Fruit fly (Drosophila melanogaster) whole organism, embryonic: ENCODE results near the gene yps.
A peak's percentile ranks its signal among the peaks of the same experiment; 100 is the strongest.

ENCODE experiments used
- Ada2b ChIP-seq: fragments of 200-800 bp; sonication (Bioruptor generic); IDR thresholded peaks from 2 replicates; pipeline ENCODE4 v1.3.6; 2022; ENCODE audit warnings: missing biosample characterization, missing genetic modification characterization
- BtbVII ChIP-seq: fragments of 200-800 bp; sonication (Bioruptor generic); optimal IDR thresholded peaks from 3 replicates; lab custom pipeline; 2017; ENCODE audit warnings: missing biosample characterization, mild to moderate bottlenecking, missing genetic modification characterization
- CG10267 ChIP-seq: fragments of 200-800 bp; sonication (Bioruptor generic); optimal IDR thresholded peaks from 2 replicates; lab custom pipeline; 2018; ENCODE audit warnings: missing biosample characterization, mild to moderate bottlenecking, missing genetic modification characterization, moderate library complexity
- CG10321 ChIP-seq: fragments of 200-800 bp; sonication (Bioruptor generic); IDR thresholded peaks from 2 replicates; pipeline ENCODE4 v1.3.6; 2022; ENCODE audit warnings: missing biosample characterization, missing genetic modification characterization
- CG12104 ChIP-seq: fragments of 200-800 bp; sonication (Bioruptor generic); optimal IDR thresholded peaks from 3 replicates; lab custom pipeline; 2016; ENCODE audit warnings: missing biosample characterization, missing genetic modification characterization
- CG1233 ChIP-seq: fragments of 200-800 bp; sonication (Bioruptor generic); optimal IDR thresholded peaks from 4 replicates; lab custom pipeline; 2018; ENCODE audit warnings: missing biosample characterization, mild to moderate bottlenecking, missing genetic modification characterization
- CG15269 ChIP-seq: fragments of 200-800 bp; sonication (Bioruptor generic); optimal IDR thresholded peaks from 2 replicates; lab custom pipeline; 2018; ENCODE audit warnings: missing biosample characterization, mild to moderate bottlenecking, missing genetic modification characterization, moderate library complexity
- CG15479 ChIP-seq: fragments of 200-800 bp; sonication (Bioruptor generic); optimal IDR thresholded peaks from 3 replicates; lab custom pipeline; 2019; ENCODE audit warnings: missing biosample characterization, mild to moderate bottlenecking, missing genetic modification characterization, moderate library complexity
- CG17802 ChIP-seq: fragments of 200-800 bp; sonication (Bioruptor generic); optimal IDR thresholded peaks from 2 replicates; lab custom pipeline; 2018; ENCODE audit warnings: missing biosample characterization, mild to moderate bottlenecking, missing genetic modification characterization, moderate library complexity
- CG17829 ChIP-seq: fragments of 200-800 bp; optimal IDR thresholded peaks from 2 replicates; lab custom pipeline; 2019; ENCODE audit warnings: missing biosample characterization, mild to moderate bottlenecking, missing genetic modification characterization, moderate library complexity
- CG18599 ChIP-seq: fragments of 200-800 bp; sonication (Bioruptor generic); optimal IDR thresholded peaks from 3 replicates; lab custom pipeline; 2017; ENCODE audit warnings: missing biosample characterization, missing genetic modification characterization, mild to moderate bottlenecking, moderate library complexity, missing genetic modification reagents
- CG2116 ChIP-seq: fragments of 200-800 bp; sonication (Bioruptor generic); optimal IDR thresholded peaks from 3 replicates; lab custom pipeline; 2018; ENCODE audit warnings: missing biosample characterization, mild to moderate bottlenecking, missing genetic modification characterization
- CG2678 ChIP-seq: fragments of 200-800 bp; sonication (Bioruptor generic); optimal IDR thresholded peaks from 3 replicates; lab custom pipeline; 2019; ENCODE audit warnings: missing biosample characterization, mild to moderate bottlenecking, missing genetic modification characterization, moderate library complexity
- CG2875 ChIP-seq: fragments of 200-800 bp; sonication (Bioruptor generic); optimal IDR thresholded peaks from 2 replicates; lab custom pipeline; 2017; ENCODE audit warnings: missing biosample characterization, mild to moderate bottlenecking, missing genetic modification characterization, missing genetic modification reagents
- CG30403 ChIP-seq: fragments of 200-800 bp; sonication (Bioruptor generic); optimal IDR thresholded peaks from 3 replicates; lab custom pipeline; 2016; ENCODE audit warnings: missing biosample characterization, missing genetic modification characterization
- CG32532 ChIP-seq: fragments of 200-800 bp; sonication (Bioruptor generic); IDR thresholded peaks from 2 replicates; pipeline ENCODE4 v1.3.6; 2022; ENCODE audit warnings: missing biosample characterization, missing genetic modification characterization
- CG32767 ChIP-seq: fragments of 200-800 bp; sonication (Bioruptor generic); IDR thresholded peaks from 2 replicates; pipeline ENCODE4 v1.3.6; 2022; ENCODE audit warnings: missing biosample characterization, missing genetic modification characterization
- CG3407 ChIP-seq: fragments of 200-800 bp; sonication (Bioruptor generic); optimal IDR thresholded peaks from 2 replicates; lab custom pipeline; 2018; ENCODE audit warnings: missing biosample characterization, mild to moderate bottlenecking, missing genetic modification characterization
- CG42726 ChIP-seq: fragments of 200-800 bp; sonication (Bioruptor generic); IDR thresholded peaks from 2 replicates; pipeline ENCODE4 v1.3.6; 2022; ENCODE audit warnings: missing biosample characterization, missing genetic modification characterization; ENCODE audit not compliant: partially characterized antibody
- CG5953 ChIP-seq: fragments of 200-800 bp; sonication (Bioruptor generic); IDR thresholded peaks from 2 replicates; pipeline ENCODE4 v1.3.6; 2022; ENCODE audit warnings: missing biosample characterization, missing genetic modification characterization
- CG6689 ChIP-seq: fragments of 200-800 bp; sonication (Bioruptor generic); IDR thresholded peaks from 2 replicates; pipeline ENCODE4 v1.3.6; 2022; ENCODE audit warnings: missing biosample characterization, missing genetic modification characterization
- CG6791 ChIP-seq: fragments of 200-800 bp; sonication (Bioruptor generic); IDR thresholded peaks from 3 replicates; pipeline ENCODE4 v1.3.6; 2022; ENCODE audit warnings: missing biosample characterization, missing genetic modification characterization; ENCODE audit not compliant: partially characterized antibody
- CG9215 ChIP-seq: fragments of 200-800 bp; sonication (Bioruptor generic); IDR thresholded peaks from 2 replicates; pipeline ENCODE4 v1.3.6; 2022; ENCODE audit warnings: missing biosample characterization, missing genetic modification characterization
- CG9609 ChIP-seq: fragments of 200-800 bp; sonication (Bioruptor generic); optimal IDR thresholded peaks from 3 replicates; lab custom pipeline; 2016; ENCODE audit warnings: missing biosample characterization, missing genetic modification characterization
- Deaf1 ChIP-seq: fragments of 200-800 bp; optimal IDR thresholded peaks from 3 replicates; lab custom pipeline; 2019; ENCODE audit warnings: missing biosample characterization, mild to moderate bottlenecking, missing genetic modification characterization, moderate library complexity
- Doc2 ChIP-seq: fragments of 200-800 bp; sonication (Bioruptor generic); IDR thresholded peaks from 2 replicates; pipeline ENCODE4 v1.3.6; 2022; ENCODE audit warnings: missing biosample characterization, missing genetic modification characterization
- HLH3B ChIP-seq: fragments of 200-800 bp; sonication (Bioruptor generic); IDR thresholded peaks from 2 replicates; pipeline ENCODE4 v1.3.6; 2022; ENCODE audit warnings: missing biosample characterization, missing genetic modification characterization
- Hr51 ChIP-seq, 2 experiments: fragments of 200-800 bp; sonication (Bioruptor generic); optimal IDR thresholded peaks; 2 replicates in 1 of 2; 3 replicates in 1 of 2; lab custom pipeline; 2016 to 2018; ENCODE audit warnings: missing biosample characterization in 2 of 2, missing genetic modification characterization in 2 of 2, mild to moderate bottlenecking in 1 of 2, moderate library complexity in 1 of 2
- Oli ChIP-seq: fragments of 200-800 bp; sonication (Bioruptor generic); optimal IDR thresholded peaks from 2 replicates; lab custom pipeline; 2018; ENCODE audit warnings: missing biosample characterization, mild to moderate bottlenecking, missing genetic modification characterization, moderate library complexity
- PHDP ChIP-seq: fragments of 200-800 bp; sonication (Bioruptor generic); optimal IDR thresholded peaks from 3 replicates; lab custom pipeline; 2018; ENCODE audit warnings: missing biosample characterization, mild to moderate bottlenecking, missing genetic modification characterization, moderate library complexity
- Sry-δ ChIP-seq: fragments of 200-800 bp; sonication (Bioruptor generic); optimal IDR thresholded peaks from 2 replicates; lab custom pipeline; 2016; ENCODE audit warnings: missing biosample characterization, missing genetic modification characterization
- ac ChIP-seq: fragments of 200-800 bp; sonication (Bioruptor generic); optimal IDR thresholded peaks from 3 replicates; lab custom pipeline; 2017; ENCODE audit warnings: missing biosample characterization, mild to moderate bottlenecking, missing genetic modification characterization
- ap ChIP-seq: fragments of 200-800 bp; sonication (Bioruptor generic); IDR thresholded peaks from 2 replicates; pipeline ENCODE4 v1.3.6; 2022; ENCODE audit warnings: missing biosample characterization, missing genetic modification characterization
- bcd ChIP-seq: fragments of 200-800 bp; sonication (Bioruptor generic); optimal IDR thresholded peaks from 2 replicates; lab custom pipeline; 2017; ENCODE audit warnings: missing biosample characterization, mild to moderate bottlenecking, missing genetic modification characterization
- dati ChIP-seq: fragments of 200-800 bp; sonication (Bioruptor generic); IDR thresholded peaks from 2 replicates; pipeline ENCODE4 v1.3.6; 2022; ENCODE audit warnings: missing biosample characterization, missing genetic modification characterization
- disco-r ChIP-seq: fragments of 200-800 bp; sonication (Bioruptor generic); optimal IDR thresholded peaks from 2 replicates; lab custom pipeline; 2016; ENCODE audit warnings: missing biosample characterization, missing genetic modification characterization
- emc ChIP-seq: fragments of 200-800 bp; sonication (Bioruptor generic); optimal IDR thresholded peaks from 2 replicates; lab custom pipeline; 2016; ENCODE audit warnings: missing biosample characterization, missing genetic modification characterization
- fd3F ChIP-seq: fragments of 200-800 bp; sonication (Bioruptor generic); optimal IDR thresholded peaks from 2 replicates; lab custom pipeline; 2018; ENCODE audit warnings: missing biosample characterization, mild to moderate bottlenecking, missing genetic modification characterization, moderate library complexity
- grn ChIP-seq: fragments of 200-800 bp; sonication (Bioruptor generic); optimal IDR thresholded peaks from 3 replicates; lab custom pipeline; 2017; ENCODE audit warnings: missing biosample characterization, missing genetic modification characterization
- jigr1 ChIP-seq: fragments of 200-800 bp; sonication (Bioruptor generic); IDR thresholded peaks from 3 replicates; pipeline ENCODE4 v1.3.6; 2022; ENCODE audit warnings: missing biosample characterization, missing genetic modification characterization
- ken ChIP-seq: fragments of 200-800 bp; sonication (Bioruptor generic); IDR thresholded peaks from 3 replicates; pipeline ENCODE4 v1.3.6; 2022; ENCODE audit warnings: missing biosample characterization, missing genetic modification characterization
- knrl ChIP-seq: fragments of 200-800 bp; sonication (Bioruptor generic); IDR thresholded peaks from 3 replicates; pipeline ENCODE4 v1.3.6; 2022; ENCODE audit warnings: missing biosample characterization, missing genetic modification characterization; ENCODE audit not compliant: partially characterized antibody
- luna ChIP-seq: fragments of 200-800 bp; sonication (Bioruptor generic); optimal IDR thresholded peaks from 2 replicates; lab custom pipeline; 2016; ENCODE audit warnings: missing biosample characterization, missing genetic modification characterization
- pros ChIP-seq: fragments of 200-800 bp; sonication (Bioruptor generic); optimal IDR thresholded peaks from 3 replicates; lab custom pipeline; 2019; ENCODE audit warnings: missing biosample characterization, mild to moderate bottlenecking, missing genetic modification characterization, moderate library complexity
- ranshi ChIP-seq: fragments of 200-800 bp; sonication (Bioruptor generic); IDR thresholded peaks from 2 replicates; pipeline ENCODE4 v1.3.6; 2022; ENCODE audit warnings: missing biosample characterization, missing genetic modification characterization
- salm ChIP-seq: fragments of 200-800 bp; sonication (Bioruptor generic); optimal IDR thresholded peaks from 2 replicates; lab custom pipeline; 2018; ENCODE audit warnings: missing biosample characterization, mild to moderate bottlenecking, missing genetic modification characterization
- scrt ChIP-seq: fragments of 200-800 bp; sonication (Bioruptor generic); optimal IDR thresholded peaks from 2 replicates; lab custom pipeline; 2018; ENCODE audit warnings: missing biosample characterization, mild to moderate bottlenecking, missing genetic modification characterization, moderate library complexity
- sd ChIP-seq: fragments of 200-800 bp; sonication (Bioruptor generic); optimal IDR thresholded peaks from 3 replicates; lab custom pipeline; 2018; ENCODE audit warnings: missing biosample characterization, mild to moderate bottlenecking, missing genetic modification characterization, moderate library complexity
- tgo ChIP-seq: fragments of 200-800 bp; sonication (Bioruptor generic); IDR thresholded peaks from 3 replicates; pipeline ENCODE4 v1.3.6; 2022; ENCODE audit warnings: missing biosample characterization, missing genetic modification characterization
- zfh2 ChIP-seq: fragments of 200-800 bp; sonication (Bioruptor generic); optimal IDR thresholded peaks from 2 replicates; lab custom pipeline; 2016; ENCODE audit warnings: missing biosample characterization, missing genetic modification characterization

Gene yps

dm6 chr3L:12124975-12125374 is at the start of gene yps (continued):
- TF ChIP-seq jigr1 (no peak), CG9609 (GFP tag; lab: Kevin White, UChicago) (peak; percentile 90), luna (GFP tag; lab: Kevin White, UChicago) (peak; percentile 88), HLH3B (GFP tag; lab: Robert Waterston, UW) (peak; percentile 87; the same call in 1 of the 2 replicates), CG6791 (peak; percentile 81), CG6689 (peak; percentile 77), CG9215 (GFP tag; lab: Robert Waterston, UW) (peak; percentile 32; the same call in 1 of the 2 replicates), CG32532 (GFP tag; lab: Robert Waterston, UW) (peak; percentile 93), bcd (peak; percentile 97), grn (GFP tag; lab: Kevin White, UChicago) (peak; percentile 87), Hr51 (GFP tag; optimal IDR thresholded peaks at IDR 0.05; lab: Kevin White, UChicago) (peak; percentile 83 to 95), CG32767 (GFP tag; lab: Robert Waterston, UW) (peak; percentile 72), pros (GFP tag; lab: Kevin White, UChicago) (peak; percentile 24), Deaf1 (tag; lab: Kevin White, UChicago) (peak; percentile 69), CG15479 (GFP tag; lab: Kevin White, UChicago) (peak; percentile 1), ranshi (GFP tag; lab: Robert Waterston, UW) (peak; percentile 86; the same call in 1 of the 2 replicates), CG2678 (tag; lab: Kevin White, UChicago) (peak; percentile 84), CG30403 (peak; percentile 88), CG2875 (peak; percentile 95), CG10321 (GFP tag; lab: Robert Waterston, UW) (peak; percentile 82), tgo (GFP tag; lab: Robert Waterston, UW) (peak; percentile 83), CG5953 (peak; percentile 88), CG17829 (tag; lab: Kevin White, UChicago) (peak; percentile 90), Ada2b (GFP tag; lab: Robert Waterston, UW) (peak; percentile 77; the same call in 1 of the 2 replicates), ac (GFP tag; lab: Kevin White, UChicago) (peak; percentile 89), disco-r (GFP tag; lab: Kevin White, UChicago) (peak; percentile 95), knrl (peak; percentile 77), sd (tag; lab: Kevin White, UChicago) (peak; percentile 77), Oli (tag; lab: Kevin White, UChicago) (peak; percentile 81), zfh2 (peak; percentile 81), CG3407 (GFP tag; lab: Kevin White, UChicago) (peak; percentile 95), emc (peak; percentile 86), CG15269 (tag; lab: Kevin White, UChicago) (peak; percentile 89), CG1233 (GFP tag; lab: Kevin White, UChicago) (peak; percentile 98), ap (peak; percentile 86), CG17802 (tag; lab: Kevin White, UChicago) (peak; percentile 84), salm (tag; lab: Kevin White, UChicago) (peak; percentile 86), Doc2 (GFP tag; lab: Robert Waterston, UW) (no peak), Sry-δ (GFP tag; lab: Kevin White, UChicago) (peak; percentile 89), CG2116 (peak; percentile 99), ken (GFP tag; lab: Robert Waterston, UW) (peak; percentile 91), PHDP (tag; lab: Kevin White, UChicago) (peak; percentile 93), CG18599 (peak; percentile 96), dati (GFP tag; lab: Robert Waterston, UW) (peak; percentile 92), CG42726 (GFP tag; lab: Robert Waterston, UW) (peak; percentile 51; the same call in 1 of the 2 replicates), scrt (GFP tag; lab: Kevin White, UChicago) (peak; percentile 93), BtbVII (GFP tag; lab: Kevin White, UChicago) (peak; percentile 96), fd3F (GFP tag; lab: Kevin White, UChicago) (peak; percentile 89), CG10267 (tag; lab: Kevin White, UChicago) (peak; percentile 92), CG12104 (GFP tag; lab: Kevin White, UChicago) (peak; percentile 96)
